Worm (Caenorhabditis elegans) whole organism, L4/young adult: ENCODE data around the gene W07A12.4.
A peak's percentile ranks its signal among the peaks of the same experiment; 100 is the strongest.

Source experiments
- W03F9.2 ChIP-seq: fragments of 150-350 bp; optimal IDR thresholded peaks from 2 replicates; lab custom pipeline; 2014; ENCODE audit warnings: missing biosample characterization, missing genetic modification characterization
- dao-5 ChIP-seq: sonication (generic microtip); optimal IDR thresholded peaks from 2 replicates; lab custom pipeline; 2016; ENCODE audit warnings: missing genotype, missing genetic modification characterization, moderate library complexity, missing compliant biosample characterization
- him-1 ChIP-seq: sonication (generic microtip); optimal IDR thresholded peaks from 2 replicates; lab custom pipeline; 2016; ENCODE audit warnings: missing genotype, missing genetic modification reagents, missing genetic modification characterization, missing compliant biosample characterization

W07A12.4 gene

ce11 chrII:9116404-9116803 is 29.7 kb upstream of the W07A12.4 start:
- TF ChIP-seq him-1 (tag; lab: Kevin White, UChicago) (no peak), dao-5 (no peak), W03F9.2 (tag; lab: Kevin White, UChicago) (no peak)

- TF ChIP-seq W03F9.2 (tag; lab: Kevin White, UChicago): no peak
- TF ChIP-seq dao-5: no peak
- TF ChIP-seq him-1 (tag; lab: Kevin White, UChicago): no peak
Measured at ce11 chrII:9117789-9118242, 28.2 kb upstream of the W07A12.4 start.

- no peak for TF ChIP-seq W03F9.2 (tag; lab: Kevin White, UChicago)
- TF ChIP-seq him-1 (tag; lab: Kevin White, UChicago): no peak
- TF ChIP-seq dao-5: no peak
Measured at ce11 chrII:9120329-9120728, 25.7 kb upstream of the W07A12.4 start.

ce11 chrII:9120813-9121554 is 25.1 kb upstream of the W07A12.4 start:
- TF ChIP-seq him-1 (tag; lab: Kevin White, UChicago): no peak
- no peak for TF ChIP-seq dao-5
- TF ChIP-seq W03F9.2 (tag; lab: Kevin White, UChicago): no peak

ce11 chrII:9124353-9124752 is 21.7 kb upstream of the W07A12.4 start:
- TF ChIP-seq W03F9.2 (tag; lab: Kevin White, UChicago) (no peak), him-1 (tag; lab: Kevin White, UChicago) (no peak), dao-5 (no peak)

- TF ChIP-seq him-1 (tag; lab: Kevin White, UChicago) (no peak), dao-5 (no peak), W03F9.2 (tag; lab: Kevin White, UChicago) (no peak)
Measured at ce11 chrII:9125007-9125406, 21.1 kb upstream of the W07A12.4 start.

- TF ChIP-seq W03F9.2 (tag; lab: Kevin White, UChicago) (no peak), him-1 (tag; lab: Kevin White, UChicago) (no peak), dao-5 (no peak)
Measured at ce11 chrII:9126965-9127364, 19.1 kb upstream of the W07A12.4 start.

- TF ChIP-seq him-1 (tag; lab: Kevin White, UChicago) (no peak), W03F9.2 (tag; lab: Kevin White, UChicago) (no peak)
Measured at ce11 chrII:9127379-9127778, 18.7 kb upstream of the W07A12.4 start.

- TF ChIP-seq W03F9.2 (tag; lab: Kevin White, UChicago) (peak; percentile 6), dao-5 (no peak), him-1 (tag; lab: Kevin White, UChicago) (no peak)
Measured at ce11 chrII:9128132-9128531, 17.9 kb upstream of the W07A12.4 start.

ce11 chrII:9130339-9130738 is 15.7 kb upstream of the W07A12.4 start:
- TF ChIP-seq him-1 (tag; lab: Kevin White, UChicago) (no peak), dao-5 (no peak), W03F9.2 (tag; lab: Kevin White, UChicago) (no peak)

ce11 chrII:9131363-9131762 is 14.7 kb upstream of the W07A12.4 start, which contains the start of gene C16D2.1:
TSS of gene C16D2.1 (plus strand) at chrII:9131663.
- TF ChIP-seq dao-5: no peak
- no peak for TF ChIP-seq him-1 (tag; lab: Kevin White, UChicago)
- TF ChIP-seq W03F9.2 (tag; lab: Kevin White, UChicago): no peak

ce11 chrII:9132338-9132737 is 13.7 kb upstream of the W07A12.4 start:
- TF ChIP-seq him-1 (tag; lab: Kevin White, UChicago) (no peak), W03F9.2 (tag; lab: Kevin White, UChicago) (no peak), dao-5 (no peak)

- TF ChIP-seq him-1 (tag; lab: Kevin White, UChicago) (no peak), dao-5 (no peak), W03F9.2 (tag; lab: Kevin White, UChicago) (no peak)
Measured at ce11 chrII:9135878-9136277, 10.2 kb upstream of the W07A12.4 start, which contains the start of gene nlp-78. TSS of gene nlp-78 (plus strand) at chrII:9136178.

- no peak for TF ChIP-seq W03F9.2 (tag; lab: Kevin White, UChicago)
- TF ChIP-seq dao-5: no peak
- TF ChIP-seq him-1 (tag; lab: Kevin White, UChicago): no peak
Measured at ce11 chrII:9137803-9138202, 8.3 kb upstream of the W07A12.4 start, which contains the start of gene C16D2.3. TSS of gene C16D2.3 (plus strand) at chrII:9138103.
